Fruit fly (Drosophila melanogaster): ENCODE data around the gene CG11458.

The CG11458 gene

DNA sequence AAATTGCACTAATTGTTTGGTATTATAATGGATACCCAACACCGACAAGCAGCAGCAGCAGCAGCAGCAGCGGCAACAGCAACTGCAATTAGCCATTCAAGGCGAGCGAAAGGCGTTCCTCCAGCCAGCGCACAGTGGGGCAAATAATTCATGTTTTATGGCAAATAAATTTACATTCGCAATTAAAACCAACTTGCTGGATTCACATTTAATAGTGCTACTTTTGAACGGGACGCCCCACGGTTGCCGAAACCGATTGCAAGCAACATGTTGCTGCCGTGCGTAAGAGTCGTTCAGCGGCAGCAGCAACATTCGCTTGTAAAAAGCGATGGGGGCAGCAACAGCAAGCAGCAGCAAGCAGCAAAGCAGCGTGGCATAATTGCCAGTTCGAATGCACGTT is 28.1 kb downstream of the CG11458 start:
- TF ChIP-seq lz (GFP tag; optimal IDR thresholded peaks at IDR 0.05) (peak; percentile 26), CG16779 (tag; optimal IDR thresholded peaks at IDR 0.05) (no peak), Eip78C (GFP tag) (peak; percentile 89), Eip75B (GFP tag; optimal IDR thresholded peaks at IDR 0.05) (peak; percentile 15), CG4318 (GFP tag; optimal IDR thresholded peaks at IDR 0.05) (no peak), CG8632 (GFP tag; optimal IDR thresholded peaks at IDR 0.05) (peak; percentile 16), svp (GFP tag) (peak; percentile 66), dac (GFP tag; optimal IDR thresholded peaks at IDR 0.05) (peak; percentile 24), CG1621 (tag; optimal IDR thresholded peaks at IDR 0.05) (no peak), topi (GFP tag; optimal IDR thresholded peaks at IDR 0.05) (peak; percentile 34), CG3032 (tag; optimal IDR thresholded peaks at IDR 0.05) (peak; percentile 34), eg (GFP tag; IDR thresholded peaks at IDR 0.05) (peak; percentile 69), esn (GFP tag; optimal IDR thresholded peaks at IDR 0.05) (peak; percentile 25), dsx (GFP tag; optimal IDR thresholded peaks at IDR 0.05; ENCODE audit: poor library complexity, severe bottlenecking) (no peak), CG7368 (GFP tag; optimal IDR thresholded peaks at IDR 0.05) (peak; percentile 17), CG6854 (GFP tag; optimal IDR thresholded peaks at IDR 0.05) (no peak), CG3919 (GFP tag; optimal IDR thresholded peaks at IDR 0.05) (peak; percentile 68), Sox102F (GFP tag; optimal IDR thresholded peaks at IDR 0.05) (peak; percentile 52), Hr39 (GFP tag; optimal IDR thresholded peaks at IDR 0.05) (peak; percentile 14), CG6808 (GFP tag; optimal IDR thresholded peaks at IDR 0.05) (peak; percentile 43), fd59A (GFP tag; optimal IDR thresholded peaks at IDR 0.05) (no peak), vri (GFP tag; optimal IDR thresholded peaks at IDR 0.05) (peak; percentile 1), CG9139 (GFP tag; optimal IDR thresholded peaks at IDR 0.05) (peak; percentile 4), pdm3 (GFP tag; optimal IDR thresholded peaks at IDR 0.05) (peak; percentile 28), Gug (GFP tag; IDR thresholded peaks at IDR 0.05) (0 out of 2 replicates have a peak, but pooled peaks have one; percentile 17), CG11902 (GFP tag; optimal IDR thresholded peaks at IDR 0.05) (no peak), net (GFP tag; optimal IDR thresholded peaks at IDR 0.05) (peak; percentile 32), CG10669 (GFP tag; optimal IDR thresholded peaks at IDR 0.05) (peak; percentile 25), CG6163 (GFP tag; IDR thresholded peaks at IDR 0.05) (peak; percentile 66), Smox (GFP tag; optimal IDR thresholded peaks at IDR 0.05) (peak; percentile 17), Lpt (GFP tag; optimal IDR thresholded peaks at IDR 0.05) (no peak), CG34406 (GFP tag; optimal IDR thresholded peaks at IDR 0.05) (peak; percentile 9), CG8319 (GFP tag; optimal IDR thresholded peaks at IDR 0.05) (no peak), CG11294 (GFP tag; IDR thresholded peaks at IDR 0.05) (0 out of 2 replicates have a peak, but pooled peaks have one; percentile 20), CG11762 (GFP tag; optimal IDR thresholded peaks at IDR 0.05; ENCODE audit: insufficient read depth) (no peak), Blimp-1 (GFP tag; optimal IDR thresholded peaks at IDR 0.05) (no peak), spab (GFP tag; optimal IDR thresholded peaks at IDR 0.05) (no peak), CG15336 (GFP tag; IDR thresholded peaks at IDR 0.05) (peak; percentile 56; the same call in 1 of the 2 replicates), CG8119 (GFP tag; IDR thresholded peaks at IDR 0.05) (peak; percentile 68; the same call in 2 of the 3 replicates), Ets96B (tag; optimal IDR thresholded peaks at IDR 0.05) (no peak), Hr4 (GFP tag; optimal IDR thresholded peaks at IDR 0.05) (peak; percentile 56), achi (GFP tag; optimal IDR thresholded peaks at IDR 0.05) (peak; percentile 41), CG32006 (GFP tag; optimal IDR thresholded peaks at IDR 0.05) (peak; percentile 54), CG6792 (GFP tag; optimal IDR thresholded peaks at IDR 0.05) (peak; percentile 26), Met (GFP tag; optimal IDR thresholded peaks at IDR 0.05) (peak; percentile 44), cyc (GFP tag; optimal IDR thresholded peaks at IDR 0.05) (peak; percentile 10), OdsH (GFP tag; optimal IDR thresholded peaks at IDR 0.05) (peak; percentile 37), Hr38 (GFP tag; optimal IDR thresholded peaks at IDR 0.05) (no peak), ss (GFP tag; optimal IDR thresholded peaks at IDR 0.05) (peak; percentile 19 to 65), Sox14 (GFP tag; optimal IDR thresholded peaks at IDR 0.05) (peak; percentile 23), CG6276 (GFP tag; optimal IDR thresholded peaks at IDR 0.05) (peak; percentile 42), acj6 (GFP tag; optimal IDR thresholded peaks at IDR 0.05) (peak; percentile 16)

All from whole organism, prepupa.